Worm (Caenorhabditis elegans): ENCODE data around the gene ZK402.2.
"Not testable (repeated sequence)": the region's sequence is repeated elsewhere in the genome, so short reads cannot be mapped to it uniquely, and the experiment has no call there.

ZK402.2 gene

ce11 chrX:1403444-1403843, at the start of gene ZK402.2:
Gene ZK402.2 (plus strand): TSS chrX:1403744.
- TF ChIP-seq fkh-4 (tag; optimal IDR thresholded peaks at IDR 0.05; ENCODE audit: borderline replicate concordance); irx-1 (tag; optimal IDR thresholded peaks at IDR 0.05); fos-1 (tag; optimal IDR thresholded peaks at IDR 0.05): not testable (repeated sequence)

DNA sequence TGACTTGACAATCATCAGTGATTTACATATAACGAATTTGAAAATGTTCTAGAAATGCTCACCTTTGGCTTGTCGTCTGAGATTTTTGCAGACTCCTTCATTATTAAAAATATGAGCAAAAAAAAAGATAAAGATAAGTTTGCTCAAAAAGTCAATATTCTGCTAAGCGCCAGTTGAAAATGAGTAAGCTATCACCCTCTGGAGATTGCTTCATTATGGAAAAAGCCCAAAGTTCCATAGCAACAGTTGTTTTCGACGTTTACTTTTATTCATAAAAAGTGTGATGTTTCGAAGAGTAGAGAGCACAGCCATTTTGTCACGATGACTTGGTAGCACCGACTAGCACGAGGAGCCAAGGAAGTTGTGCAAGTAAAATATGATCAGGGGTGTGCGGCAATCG, 45.2 kb upstream of the ZK402.2 start, which contains the start of gene F56C3.3:
F56C3.3 (minus strand) TSS at position 101 of the 400 bp plus-strand sequence.
- TF ChIP-seq C16A3.4 (tag; optimal IDR thresholded peaks at IDR 0.05) (no peak), fkh-10 (GFP tag; optimal IDR thresholded peaks at IDR 0.05) (no peak)

ce11 chrX:1360631-1361030, 42.9 kb upstream of the ZK402.2 start, which contains the start of gene F56C3.4:
Gene F56C3.4 (minus strand): TSS chrX:1360731.
- TF ChIP-seq ztf-11 (tag; optimal IDR thresholded peaks at IDR 0.05) = no peak
- TF ChIP-seq hlh-17 (GFP tag; optimal IDR thresholded peaks at IDR 0.05; ENCODE audit: borderline replicate concordance) = no peak
- TF ChIP-seq fkh-8 (tag; optimal IDR thresholded peaks at IDR 0.05) = no peak
- TF ChIP-seq mep-1 (tag; optimal IDR thresholded peaks at IDR 0.05) = no peak
- TF ChIP-seq egl-13 (tag; optimal IDR thresholded peaks at IDR 0.05) = no peak
- TF ChIP-seq nhr-84 (tag; optimal IDR thresholded peaks at IDR 0.05) = no peak
- TF ChIP-seq dsc-1 (tag; optimal IDR thresholded peaks at IDR 0.05) = no peak
- no peak for TF ChIP-seq elt-3 (tag; optimal IDR thresholded peaks at IDR 0.05)
- no peak for TF ChIP-seq blmp-1 (tag; optimal IDR thresholded peaks at IDR 0.05)
- no peak for TF ChIP-seq unc-30 (tag; optimal IDR thresholded peaks at IDR 0.05)
- TF ChIP-seq nhr-12 (tag; optimal IDR thresholded peaks at IDR 0.05) = no peak
- TF ChIP-seq vab-15 (tag; optimal IDR thresholded peaks at IDR 0.05) = no peak
- no peak for TF ChIP-seq nhr-90 (tag; optimal IDR thresholded peaks at IDR 0.05; ENCODE audit: poor library complexity)
- TF ChIP-seq aha-1 (tag; optimal IDR thresholded peaks at IDR 0.05) = no peak
- no peak for TF ChIP-seq pag-3 (tag; optimal IDR thresholded peaks at IDR 0.05; ENCODE audit: borderline replicate concordance, insufficient read depth)
- TF ChIP-seq lir-3 (tag; optimal IDR thresholded peaks at IDR 0.05; ENCODE audit: poor library complexity) = no peak
- TF ChIP-seq sox-4 (tag; optimal IDR thresholded peaks at IDR 0.05) = no peak
- TF ChIP-seq zip-4 (GFP tag; optimal IDR thresholded peaks at IDR 0.05) = no peak

DNA sequence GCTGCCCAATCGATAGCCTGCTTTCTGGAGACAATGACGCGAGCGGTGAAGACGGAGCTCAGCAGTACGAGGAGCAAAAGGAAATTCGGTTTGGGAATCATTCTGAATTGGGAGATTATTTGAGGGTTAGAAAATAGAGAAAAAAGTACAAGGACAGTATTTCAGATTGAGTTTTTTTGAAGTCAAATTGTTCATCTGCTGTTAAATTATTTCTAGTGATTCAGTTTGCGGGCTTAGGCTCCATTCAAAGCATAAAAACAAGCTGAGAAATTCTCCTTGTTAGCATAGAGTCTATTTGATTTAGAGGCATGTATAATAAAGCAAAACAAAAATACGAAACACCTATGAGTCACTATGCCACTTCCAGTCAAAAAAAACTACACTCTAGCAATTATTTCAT, 36.1 kb upstream of the ZK402.2 start, which contains the start of gene dgn-2:
dgn-2 (minus strand) TSS at position 101 of the 400 bp plus-strand sequence.
- TF ChIP-seq egl-13 (tag; optimal IDR thresholded peaks at IDR 0.05) (no peak), efl-3 (GFP tag; optimal IDR thresholded peaks at IDR 0.05) (no peak), isw-1 (GFP tag; IDR thresholded peaks at IDR 0.05) (no peak), ceh-90 (tag; optimal IDR thresholded peaks at IDR 0.05) (no peak), aha-1 (tag; optimal IDR thresholded peaks at IDR 0.05) (no peak), mab-9 (GFP tag; IDR thresholded peaks at IDR 0.05) (no peak), unc-30 (tag; optimal IDR thresholded peaks at IDR 0.05) (no peak), hlh-4 (tag; optimal IDR thresholded peaks at IDR 0.05) (no peak), irx-1 (tag; optimal IDR thresholded peaks at IDR 0.05) (no peak), fkh-10 (GFP tag; optimal IDR thresholded peaks at IDR 0.05) (no peak)

DNA sequence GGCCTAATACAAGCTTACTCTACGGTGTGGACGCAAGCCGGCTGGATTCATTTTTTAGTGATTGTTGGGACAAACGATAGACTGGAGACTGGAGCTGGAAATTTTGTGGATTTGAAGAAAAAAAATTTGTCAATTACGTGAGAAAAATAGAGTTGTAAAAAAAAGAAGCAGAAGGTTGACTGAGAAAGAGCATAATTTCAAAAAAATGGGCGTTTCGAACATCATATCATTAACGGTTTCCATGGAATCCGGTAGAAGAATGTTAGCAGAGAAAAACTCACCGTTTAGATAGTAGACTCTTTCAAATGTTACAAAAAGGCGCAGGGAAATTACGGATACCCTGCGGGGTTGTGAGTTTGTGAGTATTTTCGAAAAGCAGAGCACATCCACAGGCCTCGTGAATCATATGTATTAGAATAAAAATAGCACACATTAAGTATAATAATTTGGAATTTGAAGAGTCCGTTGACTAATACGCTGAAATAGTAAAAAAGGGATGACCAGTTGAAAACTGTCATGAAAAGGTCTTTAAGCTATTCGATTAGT, 32.7 kb upstream of the ZK402.2 start, which contains the start of gene F56C3.7:
F56C3.7 (minus strand) TSS at position 51 of the 546 bp plus-strand sequence.
- no peak for TF ChIP-seq ztf-11 (tag; optimal IDR thresholded peaks at IDR 0.05)
- peak; percentile 51 for TF ChIP-seq dsc-1 (tag; optimal IDR thresholded peaks at IDR 0.05)

- TF ChIP-seq unc-30 (tag; optimal IDR thresholded peaks at IDR 0.05) = no peak
- peak; percentile 32 for TF ChIP-seq elt-2 (tag; optimal IDR thresholded peaks at IDR 0.05)
- no peak for TF ChIP-seq ceh-82 (tag; optimal IDR thresholded peaks at IDR 0.05)
- TF ChIP-seq unc-130 (tag; optimal IDR thresholded peaks at IDR 0.05) = no peak
Measured at ce11 chrX:1371688-1372087, 31.9 kb upstream of the ZK402.2 start, which contains the start of gene fbxa-190. Gene fbxa-190 (plus strand): TSS chrX:1372012.

Measured in whole organism, L1 larva.